Fruit fly (Drosophila melanogaster): ENCODE data around the gene CG18547.

The CG18547 gene

DNA sequence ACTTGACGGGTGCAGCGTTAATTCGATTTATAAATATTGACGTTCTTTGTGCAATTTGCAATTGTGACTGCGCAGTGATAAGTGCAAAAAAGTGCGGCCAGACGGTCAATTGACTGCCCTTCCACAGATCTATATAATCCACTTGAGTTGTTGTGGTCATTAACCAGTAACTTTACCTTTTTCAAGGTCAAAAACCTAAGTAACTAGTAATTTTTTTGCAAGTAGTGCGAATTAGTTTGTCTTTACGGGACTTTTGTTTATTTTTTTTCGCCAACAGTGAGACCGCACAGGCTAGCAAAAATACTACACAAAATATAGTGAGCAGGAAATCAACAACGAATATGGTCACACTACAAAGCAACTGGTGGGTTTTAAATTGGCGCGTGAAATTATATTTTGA, 5.6 kb downstream of the CG18547 start, which contains the start of gene Tango9 (continued):
- no peak for TF ChIP-seq CG7839 (tag; optimal IDR thresholded peaks at IDR 0.05)
- no peak for TF ChIP-seq repo (GFP tag; optimal IDR thresholded peaks at IDR 0.05)
- no peak for TF ChIP-seq CG7271 (tag; optimal IDR thresholded peaks at IDR 0.05)
- TF ChIP-seq sug (tag; optimal IDR thresholded peaks at IDR 0.05), result peak; percentile 25
- no peak for TF ChIP-seq pan (optimal IDR thresholded peaks at IDR 0.05)
- no peak for TF ChIP-seq pan (GFP tag; optimal IDR thresholded peaks at IDR 0.05 in 1 of 2, IDR thresholded peaks at IDR 0.05 in 1 of 2)
- TF ChIP-seq Dip2 (GFP tag; IDR thresholded peaks at IDR 0.05), result no peak
- peak; percentile 90 for TF ChIP-seq Dp (GFP tag; optimal IDR thresholded peaks at IDR 0.05)
- peak; percentile 92 for TF ChIP-seq gfzf (GFP tag; optimal IDR thresholded peaks at IDR 0.05)
- no peak for TF ChIP-seq h (optimal IDR thresholded peaks at IDR 0.05)
- no peak for TF ChIP-seq CG30431 (GFP tag; optimal IDR thresholded peaks at IDR 0.05)
- TF ChIP-seq Mad (GFP tag; optimal IDR thresholded peaks at IDR 0.05), result no peak
- TF ChIP-seq Bteb2 (GFP tag; optimal IDR thresholded peaks at IDR 0.05), result no peak
- no peak for TF ChIP-seq cg (GFP tag; optimal IDR thresholded peaks at IDR 0.05)
- no peak for TF ChIP-seq Side (GFP tag; optimal IDR thresholded peaks at IDR 0.05)
- TF ChIP-seq hth (optimal IDR thresholded peaks at IDR 0.05), result no peak
- no peak for TF ChIP-seq ro (GFP tag; IDR thresholded peaks at IDR 0.05)
- no peak for TF ChIP-seq CG4820 (GFP tag; optimal IDR thresholded peaks at IDR 0.05)
- peak; percentile 44 for TF ChIP-seq Sry-δ (GFP tag; optimal IDR thresholded peaks at IDR 0.05)
- TF ChIP-seq CG9797 (GFP tag; optimal IDR thresholded peaks at IDR 0.05), result peak; percentile 84
- TF ChIP-seq Dbx (GFP tag; IDR thresholded peaks at IDR 0.05), result no peak
- 0 out of 2 replicates have a peak, but pooled peaks have one; percentile 18 for TF ChIP-seq CG7372 (GFP tag; IDR thresholded peaks at IDR 0.05)
- no peak for TF ChIP-seq tx (GFP tag; optimal IDR thresholded peaks at IDR 0.05)
- no peak for TF ChIP-seq CG1832 (GFP tag; optimal IDR thresholded peaks at IDR 0.05)
- no peak for TF ChIP-seq CG2889 (GFP tag; IDR thresholded peaks at IDR 0.05)
- TF ChIP-seq CG14050 (GFP tag; IDR thresholded peaks at IDR 0.05), result no peak
- no peak for TF ChIP-seq MTF-1 (GFP tag; optimal IDR thresholded peaks at IDR 0.05; ENCODE audit: borderline replicate concordance)
- no peak for TF ChIP-seq abd-A (tag; optimal IDR thresholded peaks at IDR 0.05)
- no peak for TF ChIP-seq CG1233 (GFP tag; optimal IDR thresholded peaks at IDR 0.05)
- no peak for TF ChIP-seq CG15073 (GFP tag; optimal IDR thresholded peaks at IDR 0.05)
- no peak for TF ChIP-seq vfl (GFP tag; optimal IDR thresholded peaks at IDR 0.05)
- no peak for TF ChIP-seq bbx (GFP tag; IDR thresholded peaks at IDR 0.05; ENCODE audit: partially characterized antibody)
- TF ChIP-seq CG18011 (GFP tag; optimal IDR thresholded peaks at IDR 0.05), result no peak
- TF ChIP-seq CG13424 (tag; optimal IDR thresholded peaks at IDR 0.05), result peak; percentile 1
- no peak for TF ChIP-seq chm (GFP tag; IDR thresholded peaks at IDR 0.05)
- no peak for TF ChIP-seq CG10321 (GFP tag; IDR thresholded peaks at IDR 0.05)
- no peak for TF ChIP-seq CG18476 (GFP tag; optimal IDR thresholded peaks at IDR 0.05)
- no peak for TF ChIP-seq CrebB (tag; optimal IDR thresholded peaks at IDR 0.05)
- TF ChIP-seq CG9876 (GFP tag; optimal IDR thresholded peaks at IDR 0.05), result no peak
- no peak for TF ChIP-seq lola (GFP tag; optimal IDR thresholded peaks at IDR 0.05)
- no peak for TF ChIP-seq CG15601 (tag; optimal IDR thresholded peaks at IDR 0.05)
- TF ChIP-seq Pdp1 (GFP tag; optimal IDR thresholded peaks at IDR 0.05), result peak in 1 of 2 experiments; percentile 18
- TF ChIP-seq pzg (GFP tag; optimal IDR thresholded peaks at IDR 0.05), result peak; percentile 87
- TF ChIP-seq ash1 (GFP tag; optimal IDR thresholded peaks at IDR 0.05), result no peak
- TF ChIP-seq Aef1 (GFP tag; IDR thresholded peaks at IDR 0.05), result no peak
- no peak for TF ChIP-seq CG17568 (GFP tag; optimal IDR thresholded peaks at IDR 0.05)
- peak; percentile 57 for TF ChIP-seq nom (GFP tag; optimal IDR thresholded peaks at IDR 0.05)
- no peak for TF ChIP-seq CG10543 (GFP tag; optimal IDR thresholded peaks at IDR 0.05)
- TF ChIP-seq Sry-β (GFP tag; optimal IDR thresholded peaks at IDR 0.05), result no peak
- TF ChIP-seq CG4617 (GFP tag; optimal IDR thresholded peaks at IDR 0.05; ENCODE audit: borderline replicate concordance), result peak; percentile 45
- TF ChIP-seq Hmx (GFP tag; optimal IDR thresholded peaks at IDR 0.05), result no peak
- TF ChIP-seq wek (GFP tag; optimal IDR thresholded peaks at IDR 0.05), result no peak
